Worm (Caenorhabditis elegans) whole organism, L3 larva: ENCODE data around the gene dmd-9.
A peak's percentile ranks its signal among the peaks of the same experiment; 100 is the strongest.

Experiments used
- R02D3.7 ChIP-seq: fragments of 150-350 bp; optimal IDR thresholded peaks from 2 replicates; lab custom pipeline; 2014; ENCODE audit warnings: missing biosample characterization, missing genetic modification characterization
- ama-1 ChIP-seq: fragments of 150-350 bp; optimal IDR thresholded peaks from 2 replicates; lab custom pipeline; 2018
- ceh-16 ChIP-seq: sonication (generic microtip); optimal IDR thresholded peaks from 2 replicates; lab custom pipeline; 2017; ENCODE audit warnings: missing biosample characterization, missing genetic modification characterization
- ceh-28 ChIP-seq: fragments of 150-350 bp; optimal IDR thresholded peaks from 2 replicates; lab custom pipeline; 2014; ENCODE audit warnings: missing biosample characterization, missing genetic modification reagents, missing genetic modification characterization
- ceh-9 ChIP-seq: sonication (generic microtip); optimal IDR thresholded peaks from 2 replicates; lab custom pipeline; 2018; ENCODE audit warnings: missing biosample characterization, missing genetic modification characterization
- daf-12 ChIP-seq: fragments of 150-350 bp; optimal IDR thresholded peaks from 2 replicates; lab custom pipeline; 2014; ENCODE audit warnings: missing biosample characterization, missing genetic modification reagents, missing genetic modification characterization
- egl-27 ChIP-seq: sonication (generic microtip); optimal IDR thresholded peaks from 4 replicates; lab custom pipeline; 2017; ENCODE audit warnings: missing biosample characterization, missing genetic modification reagents, missing genetic modification characterization
- elt-2 ChIP-seq: sonication (generic microtip); optimal IDR thresholded peaks from 2 replicates; lab custom pipeline; 2016; ENCODE audit warnings: missing genetic modification reagents, mild to moderate bottlenecking, missing genetic modification characterization, missing compliant biosample characterization
- elt-3 ChIP-seq, 3 experiments: fragments of 150-350 bp in 1 of 3; sonication (generic microtip) in 2 of 3; optimal IDR thresholded peaks; 2 replicates in 2 of 3; 4 replicates in 1 of 3; lab custom pipeline; 2014 to 2017; ENCODE audit warnings: missing biosample characterization in 3 of 3, missing genetic modification characterization in 3 of 3
- fkh-10 ChIP-seq: sonication (generic microtip); optimal IDR thresholded peaks from 2 replicates; lab custom pipeline; 2017; ENCODE audit warnings: missing biosample characterization, missing genetic modification reagents, missing genetic modification characterization
- fos-1 ChIP-seq: fragments of 150-350 bp; optimal IDR thresholded peaks from 2 replicates; lab custom pipeline; 2014; ENCODE audit warnings: missing biosample characterization, missing genetic modification characterization
- hmg-11 ChIP-seq: sonication (generic microtip); optimal IDR thresholded peaks from 2 replicates; lab custom pipeline; 2016; ENCODE audit warnings: missing genetic modification characterization, missing compliant biosample characterization
- lin-15B ChIP-seq: fragments of 150-350 bp; optimal IDR thresholded peaks from 2 replicates; lab custom pipeline; 2014; ENCODE audit warnings: missing biosample characterization, missing genetic modification characterization
- lin-39 ChIP-seq: fragments of 150-350 bp; optimal IDR thresholded peaks from 2 replicates; lab custom pipeline; 2018; ENCODE audit warnings: missing biosample characterization, missing genetic modification reagents, missing genetic modification characterization
- lsy-12 ChIP-seq: sonication (generic microtip); optimal IDR thresholded peaks from 2 replicates; lab custom pipeline; 2016; ENCODE audit warnings: mild to moderate bottlenecking, missing genetic modification characterization, missing compliant biosample characterization
- mdl-1 ChIP-seq: fragments of 150-350 bp; optimal IDR thresholded peaks from 2 replicates; lab custom pipeline; 2014; ENCODE audit warnings: missing biosample characterization, missing genetic modification characterization
- nfya-1 ChIP-seq: sonication (generic microtip); optimal IDR thresholded peaks from 2 replicates; lab custom pipeline; 2017; ENCODE audit warnings: missing genetic modification characterization, mild to moderate bottlenecking, missing compliant biosample characterization, antibody characterized with exemption, moderate library complexity; ENCODE audit not compliant: insufficient read depth
- nhr-11 ChIP-seq: fragments of 150-350 bp; optimal IDR thresholded peaks from 2 replicates; lab custom pipeline; 2014; ENCODE audit warnings: missing biosample characterization, missing genetic modification characterization
- nhr-12 ChIP-seq: fragments of 150-350 bp; optimal IDR thresholded peaks from 2 replicates; lab custom pipeline; 2014; ENCODE audit warnings: missing biosample characterization, missing genetic modification characterization
- nhr-23 ChIP-seq: fragments of 150-350 bp; optimal IDR thresholded peaks from 2 replicates; lab custom pipeline; 2014; ENCODE audit warnings: missing biosample characterization, missing genetic modification reagents, missing genetic modification characterization
- nhr-25 ChIP-seq: sonication (generic microtip); optimal IDR thresholded peaks from 2 replicates; lab custom pipeline; 2017; ENCODE audit warnings: missing biosample characterization, missing genetic modification characterization
- nhr-67 ChIP-seq: fragments of 150-350 bp; optimal IDR thresholded peaks from 2 replicates; lab custom pipeline; 2014; ENCODE audit warnings: missing biosample characterization, missing genetic modification characterization
- nhr-77 ChIP-seq: fragments of 150-350 bp; optimal IDR thresholded peaks from 2 replicates; lab custom pipeline; 2014; ENCODE audit warnings: missing biosample characterization, missing genetic modification characterization
- pha-4 ChIP-seq: fragments of 150-350 bp; optimal IDR thresholded peaks from 2 replicates; lab custom pipeline; 2014; ENCODE audit warnings: missing biosample characterization, missing genetic modification reagents, missing genetic modification characterization
- sea-2 ChIP-seq: fragments of 150-350 bp; sonication (generic microtip); optimal IDR thresholded peaks from 4 replicates; lab custom pipeline; 2014; ENCODE audit warnings: missing biosample characterization, missing genetic modification reagents, missing genetic modification characterization
- tbx-2 ChIP-seq: sonication (generic microtip); optimal IDR thresholded peaks from 2 replicates; lab custom pipeline; 2016; ENCODE audit warnings: mild to moderate bottlenecking, missing genetic modification characterization, missing compliant biosample characterization
- unc-39 ChIP-seq: sonication (generic microtip); optimal IDR thresholded peaks from 4 replicates; lab custom pipeline; 2017; ENCODE audit warnings: missing biosample characterization, missing genetic modification characterization
- unc-62 ChIP-seq: fragments of 150-350 bp; sonication (generic microtip); optimal IDR thresholded peaks from 4 replicates; lab custom pipeline; 2014; ENCODE audit warnings: missing biosample characterization, missing genetic modification reagents, missing genetic modification characterization
- zag-1 ChIP-seq: fragments of 150-350 bp; optimal IDR thresholded peaks from 2 replicates; lab custom pipeline; 2014; ENCODE audit warnings: missing biosample characterization, missing genetic modification characterization
- ztf-11 ChIP-seq: fragments of 150-350 bp; optimal IDR thresholded peaks from 2 replicates; lab custom pipeline; 2014; ENCODE audit warnings: missing biosample characterization, missing genetic modification characterization
- ztf-4 ChIP-seq: fragments of 150-350 bp; optimal IDR thresholded peaks from 2 replicates; lab custom pipeline; 2014; ENCODE audit warnings: missing biosample characterization, missing genetic modification characterization

Gene dmd-9

ce11 chrIV:3294553-3295185 is 40.3 kb upstream of the dmd-9 start, which contains the start of gene W08E12.7 (continued):
- TF ChIP-seq egl-27 (tag; lab: Kevin White, UChicago): peak; percentile 5
- peak; percentile 93 for TF ChIP-seq nfya-1 (tag; lab: Kevin White, UChicago)

ce11 chrIV:3293800-3294493 is 39.6 kb upstream of the dmd-9 start:
- TF ChIP-seq nhr-23 (tag; lab: Kevin White, UChicago) (no peak), zag-1 (tag; lab: Kevin White, UChicago) (no peak), egl-27 (tag; lab: Kevin White, UChicago) (no peak), ceh-28 (no peak)

ce11 chrIV:3291977-3292561 is 37.7 kb upstream of the dmd-9 start, which contains the start of gene W08E12.8:
Gene W08E12.8, plus strand, starts transcription at chrIV:3292371.
- peak; percentile 62 for TF ChIP-seq nhr-25 (tag; lab: Kevin White, UChicago)
- no peak for TF ChIP-seq lsy-12
- no peak for TF ChIP-seq fos-1 (tag; lab: Kevin White, UChicago)
- TF ChIP-seq, all 47 proteins: peak for 1

ce11 chrIV:3289237-3289636 is 34.9 kb upstream of the dmd-9 start, which contains the start of gene gcy-23:
Gene gcy-23, minus strand, starts transcription at chrIV:3289337.
- no peak for TF ChIP-seq zag-1 (tag; lab: Kevin White, UChicago)
- TF ChIP-seq pha-4 (tag; lab: Kevin White, UChicago): no peak
- TF ChIP-seq elt-3 (tag; optimal IDR thresholded peaks at IDR 0.05; lab: Kevin White, UChicago): no peak
- no peak for TF ChIP-seq lin-39 (tag; lab: Kevin White, UChicago)
- TF ChIP-seq unc-62 (GFP tag; lab: Kevin White, UChicago): no peak
- no peak for TF ChIP-seq unc-39 (tag; lab: Kevin White, UChicago)
- TF ChIP-seq ztf-4: no peak
- no peak for TF ChIP-seq nhr-12
- no peak for TF ChIP-seq hmg-11 (tag; lab: Kevin White, UChicago)
- no peak for TF ChIP-seq nfya-1 (tag; lab: Kevin White, UChicago)
- no peak for TF ChIP-seq elt-2 (tag; lab: Kevin White, UChicago)
- no peak for TF ChIP-seq ztf-11 (tag; lab: Kevin White, UChicago)
- TF ChIP-seq nhr-77: no peak
- TF ChIP-seq lsy-12: no peak
- TF ChIP-seq nhr-11 (tag; lab: Kevin White, UChicago): no peak
- no peak for TF ChIP-seq ceh-16 (tag; lab: Kevin White, UChicago)
- no peak for TF ChIP-seq fkh-10

- TF ChIP-seq sea-2 (GFP tag; lab: Kevin White, UChicago): no peak
- no peak for TF ChIP-seq tbx-2 (tag; lab: Kevin White, UChicago)
- no peak for TF ChIP-seq R02D3.7
- no peak for TF ChIP-seq ama-1 (lab: Kevin White, UChicago)
- TF ChIP-seq nhr-67 (tag; lab: Kevin White, UChicago): no peak
These were observed 24.5 kb upstream of the dmd-9 start for ce11 chrIV:3278822-3279221.

ce11 chrIV:3273295-3273694 is 19.0 kb upstream of the dmd-9 start, which contains the start of gene T26C12.3:
Gene T26C12.3, minus strand, starts transcription at chrIV:3273395.
- TF ChIP-seq tbx-2 (tag; lab: Kevin White, UChicago) (no peak), fos-1 (tag; lab: Kevin White, UChicago) (no peak), elt-3 (tag; optimal IDR thresholded peaks at IDR 0.05; lab: Kevin White, UChicago) (no peak)

- TF ChIP-seq lin-39 (tag; lab: Kevin White, UChicago) (no peak), hmg-11 (tag; lab: Kevin White, UChicago) (no peak), elt-2 (tag; lab: Kevin White, UChicago) (no peak), daf-12 (tag; lab: Kevin White, UChicago) (no peak), ceh-9 (tag; lab: Kevin White, UChicago) (no peak), sea-2 (GFP tag; lab: Kevin White, UChicago) (no peak), ztf-4 (no peak), nhr-12 (no peak), lin-15B (no peak), R02D3.7 (no peak), fkh-10 (no peak), mdl-1 (tag; lab: Kevin White, UChicago) (no peak), fos-1 (tag; lab: Kevin White, UChicago) (no peak), ama-1 (lab: Kevin White, UChicago) (no peak)
These were observed 17.0 kb upstream of the dmd-9 start for ce11 chrIV:3271342-3271741.
